Fruit fly (Drosophila melanogaster): ENCODE results near the gene CG2256.

dm6 chrX:8113386-8114279 is 26.6 kb upstream of the CG2256 start:
- TF ChIP-seq Lpt (GFP tag; optimal IDR thresholded peaks at IDR 0.05), result no peak
- TF ChIP-seq fkh (GFP tag; optimal IDR thresholded peaks at IDR 0.05), result peak; percentile 31
- TF ChIP-seq CG1621 (tag; optimal IDR thresholded peaks at IDR 0.05), result no peak
- TF ChIP-seq pdm3 (GFP tag; optimal IDR thresholded peaks at IDR 0.05), result peak; percentile 36
- peak; percentile 3 for TF ChIP-seq CG31627 (GFP tag; optimal IDR thresholded peaks at IDR 0.05)
- peak; percentile 15 for TF ChIP-seq acj6 (GFP tag; optimal IDR thresholded peaks at IDR 0.05)
- TF ChIP-seq Sox102F (GFP tag; optimal IDR thresholded peaks at IDR 0.05), result no peak
- TF ChIP-seq CG10669 (GFP tag; optimal IDR thresholded peaks at IDR 0.05), result no peak
- peak; percentile 25 for TF ChIP-seq Hr39 (GFP tag; optimal IDR thresholded peaks at IDR 0.05)

All from whole organism, prepupa.